Fruit fly (Drosophila melanogaster) whole organism, embryonic: Measurements from ENCODE around the gene CG10324.

ENCODE experiments used
- BEAF-32 ChIP-seq: fragments of 200-800 bp; sonication (Bioruptor generic); optimal IDR thresholded peaks from 3 replicates; lab custom pipeline; 2017; ENCODE audit warnings: missing biosample characterization, missing genetic modification characterization, mild to moderate bottlenecking, moderate library complexity, missing genetic modification reagents
- CG10267 ChIP-seq: fragments of 200-800 bp; sonication (Bioruptor generic); optimal IDR thresholded peaks from 2 replicates; lab custom pipeline; 2018; ENCODE audit warnings: missing biosample characterization, mild to moderate bottlenecking, missing genetic modification characterization, moderate library complexity
- CG12659 ChIP-seq: fragments of 200-800 bp; sonication (Bioruptor generic); optimal IDR thresholded peaks from 3 replicates; lab custom pipeline; 2017; ENCODE audit warnings: mild to moderate bottlenecking, missing biosample characterization, missing genetic modification reagents, missing genetic modification characterization
- CG13287 ChIP-seq: fragments of 200-800 bp; sonication (Bioruptor generic); IDR thresholded peaks from 2 replicates; pipeline ENCODE4 v1.3.6; 2022; ENCODE audit warnings: missing biosample characterization, missing genetic modification characterization; ENCODE audit not compliant: partially characterized antibody
- CG14014 ChIP-seq: fragments of 200-800 bp; sonication (Bioruptor generic); IDR thresholded peaks from 2 replicates; pipeline ENCODE4 v1.3.6; 2022; ENCODE audit warnings: missing biosample characterization, missing genetic modification characterization
- CG14050 ChIP-seq: fragments of 200-800 bp; sonication (Bioruptor generic); IDR thresholded peaks from 3 replicates; pipeline ENCODE4 v1.3.6; 2022; ENCODE audit warnings: missing biosample characterization, missing genetic modification characterization
- CG14860 ChIP-seq: fragments of 200-800 bp; sonication (Bioruptor generic); IDR thresholded peaks from 3 replicates; pipeline ENCODE4 v1.3.6; 2022; ENCODE audit warnings: missing biosample characterization, missing genetic modification characterization; ENCODE audit not compliant: partially characterized antibody
- CG15073 ChIP-seq: fragments of 200-800 bp; sonication (Bioruptor generic); optimal IDR thresholded peaks from 2 replicates; lab custom pipeline; 2016; ENCODE audit warnings: missing biosample characterization, missing genetic modification characterization
- CG1603 ChIP-seq: fragments of 200-800 bp; sonication (Bioruptor generic); optimal IDR thresholded peaks from 2 replicates; lab custom pipeline; 2019; ENCODE audit warnings: missing biosample characterization, mild to moderate bottlenecking, missing genetic modification characterization, moderate library complexity
- CG2129 ChIP-seq: fragments of 200-800 bp; sonication (Bioruptor generic); IDR thresholded peaks from 2 replicates; pipeline ENCODE4 v1.3.6; 2022; ENCODE audit warnings: missing biosample characterization, missing genetic modification characterization; ENCODE audit not compliant: partially characterized antibody
- CG2678 ChIP-seq: fragments of 200-800 bp; sonication (Bioruptor generic); optimal IDR thresholded peaks from 3 replicates; lab custom pipeline; 2019; ENCODE audit warnings: missing biosample characterization, mild to moderate bottlenecking, missing genetic modification characterization, moderate library complexity
- CG30020 ChIP-seq: fragments of 200-800 bp; optimal IDR thresholded peaks from 2 replicates; lab custom pipeline; 2019; ENCODE audit warnings: missing biosample characterization, mild to moderate bottlenecking, missing genetic modification characterization, moderate library complexity
- CG3847 ChIP-seq: fragments of 200-800 bp; sonication (Bioruptor generic); IDR thresholded peaks from 2 replicates; pipeline ENCODE4 v1.3.6; 2022; ENCODE audit warnings: missing biosample characterization, missing genetic modification characterization
- CG4820 ChIP-seq: fragments of 200-800 bp; sonication (Bioruptor generic); optimal IDR thresholded peaks from 3 replicates; lab custom pipeline; 2016; ENCODE audit warnings: missing biosample characterization, missing genetic modification characterization
- CkIIα-i1 ChIP-seq: fragments of 200-800 bp; sonication (Bioruptor generic); IDR thresholded peaks from 2 replicates; pipeline ENCODE4 v1.3.6; 2022; ENCODE audit warnings: missing biosample characterization, missing genetic modification characterization
- E2f1 ChIP-seq: fragments of 200-800 bp; sonication (Bioruptor generic); IDR thresholded peaks from 2 replicates; pipeline ENCODE4 v1.3.6; 2022; ENCODE audit warnings: missing biosample characterization, missing genetic modification characterization
- HLH54F ChIP-seq: fragments of 200-800 bp; sonication (Bioruptor generic); optimal IDR thresholded peaks from 3 replicates; lab custom pipeline; 2016; ENCODE audit warnings: missing biosample characterization, missing genetic modification characterization
- HmgZ ChIP-seq: fragments of 200-800 bp; sonication (Bioruptor generic); optimal IDR thresholded peaks from 2 replicates; lab custom pipeline; 2018; ENCODE audit warnings: missing biosample characterization, mild to moderate bottlenecking, missing genetic modification characterization
- Hr51 ChIP-seq, 2 experiments: fragments of 200-800 bp; sonication (Bioruptor generic); optimal IDR thresholded peaks; 2 replicates in 1 of 2; 3 replicates in 1 of 2; lab custom pipeline; 2016 to 2018; ENCODE audit warnings: missing biosample characterization in 2 of 2, missing genetic modification characterization in 2 of 2, mild to moderate bottlenecking in 1 of 2, moderate library complexity in 1 of 2
- NC2β ChIP-seq: fragments of 200-800 bp; sonication (Bioruptor generic); optimal IDR thresholded peaks from 2 replicates; lab custom pipeline; 2016; ENCODE audit warnings: missing biosample characterization, missing genetic modification characterization
- Nf-YC ChIP-seq: fragments of 200-800 bp; optimal IDR thresholded peaks from 3 replicates; lab custom pipeline; 2019; ENCODE audit warnings: missing biosample characterization, mild to moderate bottlenecking, missing genetic modification characterization, moderate library complexity
- Sox102F ChIP-seq: fragments of 200-800 bp; sonication (Bioruptor generic); optimal IDR thresholded peaks from 2 replicates; lab custom pipeline; 2018; ENCODE audit warnings: missing biosample characterization, mild to moderate bottlenecking, missing genetic modification characterization, moderate library complexity
- Sry-δ ChIP-seq: fragments of 200-800 bp; sonication (Bioruptor generic); optimal IDR thresholded peaks from 2 replicates; lab custom pipeline; 2016; ENCODE audit warnings: missing biosample characterization, missing genetic modification characterization
- Stat92E ChIP-seq, 3 experiments: fragments of >200 bp in 2 of 3; fragments of 200-800 bp in 1 of 3; sonication (Bioruptor generic) in 1 of 3; optimal IDR thresholded peaks; 2 replicates each; lab custom pipeline; 2017 to 2019; ENCODE audit warnings: missing biosample characterization in 3 of 3, missing genetic modification characterization in 3 of 3, mild to moderate bottlenecking in 1 of 3, moderate library complexity in 1 of 3
- amos ChIP-seq: fragments of 200-800 bp; sonication (Bioruptor generic); IDR thresholded peaks from 2 replicates; pipeline ENCODE4 v1.3.6; 2022; ENCODE audit warnings: missing biosample characterization, missing genetic modification characterization; ENCODE audit not compliant: partially characterized antibody
- cg ChIP-seq: fragments of 200-800 bp; sonication (Bioruptor generic); optimal IDR thresholded peaks from 3 replicates; lab custom pipeline; 2019; ENCODE audit warnings: missing biosample characterization, mild to moderate bottlenecking, missing genetic modification characterization, moderate library complexity
- crol ChIP-seq: fragments of 200-800 bp; sonication (Bioruptor generic); IDR thresholded peaks from 2 replicates; pipeline ENCODE4 v1.3.6; 2022; ENCODE audit warnings: missing biosample characterization, missing genetic modification characterization
- dan ChIP-seq: fragments of 200-800 bp; sonication (Bioruptor generic); IDR thresholded peaks from 2 replicates; pipeline ENCODE4 v1.3.6; 2022; ENCODE audit warnings: missing biosample characterization, missing genetic modification characterization
- ewg ChIP-seq: fragments of 200-800 bp; sonication (Bioruptor generic); optimal IDR thresholded peaks from 3 replicates; lab custom pipeline; 2017; ENCODE audit warnings: mild to moderate bottlenecking, missing biosample characterization, missing genetic modification reagents, missing genetic modification characterization
- gfzf ChIP-seq: fragments of 200-800 bp; sonication (Bioruptor generic); optimal IDR thresholded peaks from 2 replicates; lab custom pipeline; 2016; ENCODE audit warnings: missing biosample characterization, mild to moderate bottlenecking, missing genetic modification characterization, moderate library complexity
- inv ChIP-seq: fragments of 200-800 bp; sonication (Bioruptor generic); IDR thresholded peaks from 2 replicates; pipeline ENCODE4 v1.3.6; 2022; ENCODE audit warnings: missing biosample characterization, missing genetic modification characterization; ENCODE audit not compliant: partially characterized antibody
- klu ChIP-seq: fragments of 200-800 bp; sonication (Bioruptor generic); IDR thresholded peaks from 2 replicates; pipeline ENCODE4 v1.3.6; 2022; ENCODE audit warnings: missing biosample characterization, missing genetic modification characterization
- knrl ChIP-seq: fragments of 200-800 bp; sonication (Bioruptor generic); IDR thresholded peaks from 3 replicates; pipeline ENCODE4 v1.3.6; 2022; ENCODE audit warnings: missing biosample characterization, missing genetic modification characterization; ENCODE audit not compliant: partially characterized antibody
- maf-S ChIP-seq: fragments of 200-800 bp; sonication (Bioruptor generic); optimal IDR thresholded peaks from 2 replicates; lab custom pipeline; 2016; ENCODE audit warnings: missing biosample characterization, missing genetic modification characterization
- nerfin-2 ChIP-seq: fragments of 200-800 bp; sonication (Bioruptor generic); IDR thresholded peaks from 2 replicates; pipeline ENCODE4 v1.3.6; 2022; ENCODE audit warnings: missing biosample characterization, missing genetic modification characterization; ENCODE audit not compliant: partially characterized antibody
- p53 ChIP-seq: fragments of 200-800 bp; sonication (Bioruptor generic); optimal IDR thresholded peaks from 2 replicates; lab custom pipeline; 2016; ENCODE audit warnings: missing biosample characterization, missing genetic modification characterization
- pb ChIP-seq: fragments of 200-800 bp; sonication (Bioruptor generic); optimal IDR thresholded peaks from 3 replicates; lab custom pipeline; 2016; ENCODE audit warnings: missing biosample characterization, missing genetic modification characterization
- pzg ChIP-seq: fragments of 200-800 bp; sonication (Bioruptor generic); optimal IDR thresholded peaks from 3 replicates; lab custom pipeline; 2018; ENCODE audit warnings: missing biosample characterization, mild to moderate bottlenecking, missing genetic modification characterization, moderate library complexity
- repo ChIP-seq: fragments of 200-800 bp; sonication (Bioruptor generic); optimal IDR thresholded peaks from 2 replicates; lab custom pipeline; 2016; ENCODE audit warnings: missing biosample characterization, missing genetic modification characterization
- seq ChIP-seq: fragments of 200-800 bp; sonication (Bioruptor generic); IDR thresholded peaks from 2 replicates; pipeline ENCODE4 v1.3.6; 2022; ENCODE audit warnings: missing biosample characterization, missing genetic modification characterization
- sisA ChIP-seq: fragments of 200-800 bp; sonication (Bioruptor generic); IDR thresholded peaks from 2 replicates; pipeline ENCODE4 v1.3.6; 2022; ENCODE audit warnings: missing biosample characterization, missing genetic modification characterization
- sr ChIP-seq: fragments of 200-800 bp; sonication (Bioruptor generic); IDR thresholded peaks from 3 replicates; pipeline ENCODE4 v1.3.6; 2022; ENCODE audit warnings: missing biosample characterization, missing genetic modification characterization
- tap ChIP-seq: fragments of 200-800 bp; optimal IDR thresholded peaks from 3 replicates; lab custom pipeline; 2019; ENCODE audit warnings: missing biosample characterization, mild to moderate bottlenecking, missing genetic modification characterization, moderate library complexity
- tna ChIP-seq: fragments of 200-800 bp; sonication (Bioruptor generic); IDR thresholded peaks from 2 replicates; pipeline ENCODE4 v1.3.6; 2022; ENCODE audit warnings: missing biosample characterization, missing genetic modification characterization; ENCODE audit not compliant: partially characterized antibody
- toy ChIP-seq: fragments of 200-800 bp; sonication (Bioruptor generic); IDR thresholded peaks from 2 replicates; pipeline ENCODE4 v1.3.6; 2022; ENCODE audit warnings: missing biosample characterization, missing genetic modification characterization
- twi ChIP-seq: fragments of 200-800 bp; optimal IDR thresholded peaks from 2 replicates; lab custom pipeline; 2019; ENCODE audit warnings: missing biosample characterization, mild to moderate bottlenecking, missing genetic modification characterization, moderate library complexity
- unpg ChIP-seq: fragments of 200-800 bp; sonication (Bioruptor generic); optimal IDR thresholded peaks from 3 replicates; lab custom pipeline; 2018; ENCODE audit warnings: missing biosample characterization, mild to moderate bottlenecking, missing genetic modification characterization, moderate library complexity
- vnd ChIP-seq: fragments of 200-800 bp; sonication (Bioruptor generic); IDR thresholded peaks from 3 replicates; pipeline ENCODE4 v1.3.6; 2022; ENCODE audit warnings: missing biosample characterization, missing genetic modification characterization; ENCODE audit not compliant: partially characterized antibody
- vvl ChIP-seq: fragments of 200-800 bp; sonication (Bioruptor generic); IDR thresholded peaks from 2 replicates; pipeline ENCODE4 v1.3.6; 2022; ENCODE audit warnings: missing biosample characterization, missing genetic modification characterization
- zen ChIP-seq: fragments of 200-800 bp; sonication (Bioruptor generic); optimal IDR thresholded peaks from 3 replicates; lab custom pipeline; 2018; ENCODE audit warnings: missing biosample characterization, mild to moderate bottlenecking, missing genetic modification characterization, moderate library complexity

The CG10324 gene

DNA sequence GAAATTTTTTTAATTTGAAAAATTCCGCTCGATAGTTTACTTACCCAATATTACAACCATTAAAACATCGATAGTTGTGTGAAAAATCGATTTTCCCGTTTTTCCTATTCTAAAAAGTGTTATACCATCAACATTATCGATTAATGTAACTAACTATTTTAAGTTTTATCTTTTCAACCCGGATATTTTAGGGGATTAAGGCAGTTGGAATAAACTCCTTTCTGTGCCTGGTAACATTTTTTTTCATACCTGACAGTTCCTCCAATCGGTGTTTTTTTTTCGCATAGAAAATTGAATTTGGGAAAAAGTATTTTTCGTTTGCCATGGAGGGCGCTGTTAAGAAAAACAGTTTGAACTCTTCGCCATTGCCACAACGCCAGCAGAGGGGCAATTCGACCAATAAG lies 6.8 kb downstream of the CG10324 start, which contains the start of gene nonA-l (continued):
- TF ChIP-seq crol (GFP tag; lab: Robert Waterston, UW) (no peak), CG3847 (GFP tag; lab: Robert Waterston, UW) (no peak), seq (GFP tag; lab: Robert Waterston, UW) (no peak), CG30020 (tag; lab: Kevin White, UChicago) (peak; percentile 36), CG15073 (no peak), BEAF-32 (GFP tag; lab: Kevin White, UChicago) (peak; percentile 86), dan (GFP tag; lab: Robert Waterston, UW) (no peak), klu (GFP tag; lab: Robert Waterston, UW) (no peak), CG4820 (GFP tag; lab: Kevin White, UChicago) (no peak), NC2β (no peak), inv (peak; percentile 80), Stat92E (GFP tag; optimal IDR thresholded peaks at IDR 0.05; lab: Kevin White, UChicago) (peak in 1 of 3 experiments; percentile 63), CkIIα-i1 (GFP tag; lab: Robert Waterston, UW) (no peak), CG2678 (tag; lab: Kevin White, UChicago) (no peak), repo (GFP tag; lab: Kevin White, UChicago) (no peak), CG1603 (peak; percentile 55), knrl (GFP tag; lab: Robert Waterston, UW) (peak; percentile 83), vnd (GFP tag; lab: Robert Waterston, UW) (peak; percentile 86), toy (GFP tag; lab: Robert Waterston, UW) (no peak), CG14014 (no peak), tap (tag; lab: Kevin White, UChicago) (no peak), CG14860 (peak; percentile 83), pzg (peak; percentile 70), cg (GFP tag; lab: Kevin White, UChicago) (no peak), zen (no peak), Sry-δ (GFP tag; lab: Kevin White, UChicago) (peak; percentile 78), CG14050 (no peak), nerfin-2 (peak; percentile 92), Sox102F (GFP tag; lab: Kevin White, UChicago) (no peak), gfzf (peak; percentile 88), Nf-YC (tag; lab: Kevin White, UChicago) (peak; percentile 51), CG13287 (GFP tag; lab: Robert Waterston, UW) (peak; percentile 90), HmgZ (tag; lab: Kevin White, UChicago) (peak; percentile 48), p53 (GFP tag; lab: Kevin White, UChicago) (no peak), E2f1 (GFP tag; lab: Robert Waterston, UW) (no peak), CG10267 (tag; lab: Kevin White, UChicago) (peak; percentile 40), HLH54F (GFP tag; lab: Kevin White, UChicago) (no peak), pb (no peak), ewg (GFP tag; lab: Kevin White, UChicago) (no peak), vvl (no peak), tna (GFP tag; lab: Robert Waterston, UW) (peak; percentile 73), twi (no peak), maf-S (GFP tag; lab: Kevin White, UChicago) (no peak), CG2129 (GFP tag; lab: Robert Waterston, UW) (peak; percentile 61), unpg (GFP tag; lab: Kevin White, UChicago) (no peak), amos (GFP tag; lab: Robert Waterston, UW) (peak; percentile 87), Hr51 (GFP tag; optimal IDR thresholded peaks at IDR 0.05; lab: Kevin White, UChicago) (no peak), sr (no peak), CG12659 (GFP tag; lab: Kevin White, UChicago) (peak; percentile 56), sisA (GFP tag; lab: Robert Waterston, UW) (no peak)
